Fruit fly (Drosophila melanogaster): Measurements from ENCODE around the gene CG4836.

dm6 chr3R:20006617-20007016 lies 7.1 kb upstream of the CG4836 start:
- TF ChIP-seq CG14441 (GFP tag; IDR thresholded peaks at IDR 0.05) (no peak), nom (GFP tag; optimal IDR thresholded peaks at IDR 0.05) (no peak), CG42726 (GFP tag; IDR thresholded peaks at IDR 0.05; ENCODE audit: partially characterized antibody) (no peak)
